Worm (Caenorhabditis elegans): ENCODE data around the gene F09E5.16.

Gene F09E5.16

ce11 chrII:5330206-5330686 lies 35.3 kb downstream of the F09E5.16 start:
- TF ChIP-seq sem-2 (GFP tag; optimal IDR thresholded peaks at IDR 0.05) (no peak), unc-62 (GFP tag; optimal IDR thresholded peaks at IDR 0.05) (peak; percentile 92), ces-1 (GFP tag; optimal IDR thresholded peaks at IDR 0.05) (peak; percentile 52), ceh-39 (tag; optimal IDR thresholded peaks at IDR 0.05) (peak; percentile 22), unc-120 (tag; optimal IDR thresholded peaks at IDR 0.05; ENCODE audit: poor library complexity, severe bottlenecking) (no peak), ztf-11 (tag; optimal IDR thresholded peaks at IDR 0.05) (no peak), ham-2 (GFP tag; optimal IDR thresholded peaks at IDR 0.05) (no peak), bed-3 (GFP tag; optimal IDR thresholded peaks at IDR 0.05) (no peak), cnd-1 (tag; optimal IDR thresholded peaks at IDR 0.05) (no peak), nhr-76 (tag; optimal IDR thresholded peaks at IDR 0.05) (no peak), hlh-1 (tag; optimal IDR thresholded peaks at IDR 0.05) (no peak), elt-3 (tag; optimal IDR thresholded peaks at IDR 0.05) (no peak), mep-1 (tag; optimal IDR thresholded peaks at IDR 0.05) (peak; percentile 6), mab-5 (tag; optimal IDR thresholded peaks at IDR 0.05) (no peak), nhr-2 (tag; optimal IDR thresholded peaks at IDR 0.05) (peak; percentile 22), sptf-1 (tag; optimal IDR thresholded peaks at IDR 0.05) (no peak), drap-1 (GFP tag; optimal IDR thresholded peaks at IDR 0.05) (no peak), ceh-83 (GFP tag; optimal IDR thresholded peaks at IDR 0.05) (no peak), snpc-4 (tag; optimal IDR thresholded peaks at IDR 0.05) (no peak), nhr-237 (tag; optimal IDR thresholded peaks at IDR 0.05) (peak; percentile 68), pha-4 (tag; optimal IDR thresholded peaks at IDR 0.05) (peak; percentile 24), elt-1 (tag; optimal IDR thresholded peaks at IDR 0.05; ENCODE audit: borderline replicate concordance, insufficient read depth) (no peak)

ce11 chrII:5328912-5329311 lies 36.6 kb downstream of the F09E5.16 start:
- no peak for TF ChIP-seq snpc-4 (tag; optimal IDR thresholded peaks at IDR 0.05)
- peak; percentile 31 for TF ChIP-seq elt-1 (tag; optimal IDR thresholded peaks at IDR 0.05; ENCODE audit: borderline replicate concordance, insufficient read depth)

- TF ChIP-seq ztf-11 (tag; optimal IDR thresholded peaks at IDR 0.05) (no peak), nhr-76 (tag; optimal IDR thresholded peaks at IDR 0.05) (no peak), ces-1 (GFP tag; optimal IDR thresholded peaks at IDR 0.05) (no peak), lin-32 (GFP tag; optimal IDR thresholded peaks at IDR 0.05) (no peak), nhr-12 (tag; optimal IDR thresholded peaks at IDR 0.05) (no peak), elt-1 (tag; optimal IDR thresholded peaks at IDR 0.05; ENCODE audit: borderline replicate concordance, insufficient read depth) (no peak), mls-2 (tag; optimal IDR thresholded peaks at IDR 0.05) (no peak), mab-5 (tag; optimal IDR thresholded peaks at IDR 0.05) (no peak), blmp-1 (tag; optimal IDR thresholded peaks at IDR 0.05) (no peak), zip-8 (tag; optimal IDR thresholded peaks at IDR 0.05) (no peak), nhr-2 (tag; optimal IDR thresholded peaks at IDR 0.05) (no peak), ceh-83 (GFP tag; optimal IDR thresholded peaks at IDR 0.05) (no peak), pha-4 (tag; optimal IDR thresholded peaks at IDR 0.05) (no peak), bed-3 (GFP tag; optimal IDR thresholded peaks at IDR 0.05) (no peak), sptf-1 (tag; optimal IDR thresholded peaks at IDR 0.05) (no peak), ham-2 (GFP tag; optimal IDR thresholded peaks at IDR 0.05) (no peak), unc-39 (tag; optimal IDR thresholded peaks at IDR 0.05) (no peak), lin-13 (tag; optimal IDR thresholded peaks at IDR 0.05) (no peak)
Observed at ce11 chrII:5326891-5327290, 38.7 kb downstream of the F09E5.16 start.

- TF ChIP-seq unc-62 (GFP tag; optimal IDR thresholded peaks at IDR 0.05) (peak; percentile 57), ces-1 (GFP tag; optimal IDR thresholded peaks at IDR 0.05) (peak; percentile 72), bed-3 (GFP tag; optimal IDR thresholded peaks at IDR 0.05) (no peak), hlh-1 (tag; optimal IDR thresholded peaks at IDR 0.05) (peak; percentile 38), unc-120 (tag; optimal IDR thresholded peaks at IDR 0.05; ENCODE audit: poor library complexity, severe bottlenecking) (peak; percentile 71), nhr-237 (tag; optimal IDR thresholded peaks at IDR 0.05) (no peak), pha-4 (tag; optimal IDR thresholded peaks at IDR 0.05) (peak; percentile 34), mep-1 (tag; optimal IDR thresholded peaks at IDR 0.05) (peak; percentile 39), lsy-2 (tag; optimal IDR thresholded peaks at IDR 0.05) (peak; percentile 22)
Observed at ce11 chrII:5326024-5326627, 39.4 kb downstream of the F09E5.16 start.

ce11 chrII:5324653-5325052 lies 40.9 kb downstream of the F09E5.16 start:
- TF ChIP-seq nhr-12 (tag; optimal IDR thresholded peaks at IDR 0.05), result no peak
- TF ChIP-seq flh-1 (GFP tag; optimal IDR thresholded peaks at IDR 0.05), result no peak
- no peak for TF ChIP-seq M03D4.4 (tag; optimal IDR thresholded peaks at IDR 0.05)
- TF ChIP-seq mab-5 (tag; optimal IDR thresholded peaks at IDR 0.05), result no peak
- TF ChIP-seq elt-3 (tag; optimal IDR thresholded peaks at IDR 0.05), result no peak
- no peak for TF ChIP-seq ceh-43 (GFP tag; optimal IDR thresholded peaks at IDR 0.05)
- no peak for TF ChIP-seq nhr-28 (tag; optimal IDR thresholded peaks at IDR 0.05)
- TF ChIP-seq snpc-4 (tag; optimal IDR thresholded peaks at IDR 0.05), result no peak
- no peak for TF ChIP-seq ceh-39 (tag; optimal IDR thresholded peaks at IDR 0.05)
- TF ChIP-seq ces-1 (GFP tag; optimal IDR thresholded peaks at IDR 0.05), result no peak
- TF ChIP-seq lin-13 (tag; optimal IDR thresholded peaks at IDR 0.05), result no peak
- no peak for TF ChIP-seq unc-120 (tag; optimal IDR thresholded peaks at IDR 0.05; ENCODE audit: poor library complexity, severe bottlenecking)
- TF ChIP-seq mls-2 (tag; optimal IDR thresholded peaks at IDR 0.05), result no peak
- no peak for TF ChIP-seq cnd-1 (tag; optimal IDR thresholded peaks at IDR 0.05)
- TF ChIP-seq elt-1 (tag; optimal IDR thresholded peaks at IDR 0.05; ENCODE audit: borderline replicate concordance, insufficient read depth), result no peak
- TF ChIP-seq unc-39 (tag; optimal IDR thresholded peaks at IDR 0.05), result no peak
- TF ChIP-seq mep-1 (tag; optimal IDR thresholded peaks at IDR 0.05), result no peak
- TF ChIP-seq ham-2 (GFP tag; optimal IDR thresholded peaks at IDR 0.05), result no peak
- no peak for TF ChIP-seq hlh-1 (tag; optimal IDR thresholded peaks at IDR 0.05)
